Fruit fly (Drosophila melanogaster): ENCODE data around the gene sty.

DNA sequence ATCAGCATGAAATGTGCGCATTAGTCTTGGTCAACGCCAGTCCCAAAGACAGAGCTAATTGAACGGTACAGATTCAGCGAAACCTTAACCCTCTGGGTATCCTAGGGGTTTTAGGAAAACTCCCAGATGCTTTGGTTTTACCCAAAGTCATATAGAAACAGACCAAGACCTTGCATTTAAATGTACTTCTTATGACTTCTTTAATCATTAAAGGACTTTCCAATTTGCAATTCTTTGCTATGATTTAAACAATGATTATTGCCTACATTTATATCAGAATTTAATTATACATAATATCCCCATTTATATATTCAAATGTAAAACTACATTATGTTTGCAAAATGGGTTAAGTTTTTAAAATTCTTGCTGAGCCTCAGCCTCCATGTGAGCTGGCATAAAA is 1.7 kb downstream of the sty start:
- TF ChIP-seq CG34406 (GFP tag; optimal IDR thresholded peaks at IDR 0.05), result peak; percentile 12
- no peak for TF ChIP-seq pdm3 (GFP tag; optimal IDR thresholded peaks at IDR 0.05)
- no peak for TF ChIP-seq Blimp-1 (GFP tag; optimal IDR thresholded peaks at IDR 0.05)
- no peak for TF ChIP-seq CG6163 (GFP tag; IDR thresholded peaks at IDR 0.05)
- TF ChIP-seq topi (GFP tag; optimal IDR thresholded peaks at IDR 0.05), result peak; percentile 56
- no peak for TF ChIP-seq ss (GFP tag; optimal IDR thresholded peaks at IDR 0.05)
- TF ChIP-seq CG4318 (GFP tag; optimal IDR thresholded peaks at IDR 0.05), result no peak
- TF ChIP-seq Hr38 (GFP tag; optimal IDR thresholded peaks at IDR 0.05), result no peak
- TF ChIP-seq Eip93F (GFP tag; optimal IDR thresholded peaks at IDR 0.05), result no peak
- no peak for TF ChIP-seq dsx (GFP tag; optimal IDR thresholded peaks at IDR 0.05; ENCODE audit: poor library complexity, severe bottlenecking)
- TF ChIP-seq lz (GFP tag; optimal IDR thresholded peaks at IDR 0.05), result peak; percentile 45
- TF ChIP-seq Sox102F (GFP tag; optimal IDR thresholded peaks at IDR 0.05), result peak; percentile 58
